Worm (Caenorhabditis elegans) whole organism, L1 larva: Measurements from ENCODE around the gene str-226.
A peak's percentile ranks its signal among the peaks of the same experiment; 100 is the strongest.
"Not testable (repeated sequence)": the region's sequence is repeated elsewhere in the genome, so short reads cannot be mapped to it uniquely, and the experiment has no call there.

Experiments
- C04F5.9 ChIP-seq: sonication (generic microtip); optimal IDR thresholded peaks from 2 replicates; lab custom pipeline; 2016; ENCODE audit warnings: missing genetic modification characterization, missing compliant biosample characterization
- C16A3.4 ChIP-seq: fragments of 150-350 bp; optimal IDR thresholded peaks from 2 replicates; lab custom pipeline; 2014; ENCODE audit warnings: missing biosample characterization, missing genetic modification characterization
- alr-1 ChIP-seq: fragments of 200-800 bp; sonication (Bioruptor generic); optimal IDR thresholded peaks from 2 replicates; lab custom pipeline; 2018; ENCODE audit warnings: borderline replicate concordance, mild to moderate bottlenecking, missing genetic modification characterization, missing compliant biosample characterization
- ama-1 ChIP-seq: fragments of 150-350 bp; optimal IDR thresholded peaks from 2 replicates; lab custom pipeline; 2014
- blmp-1 ChIP-seq: fragments of 150-350 bp; optimal IDR thresholded peaks from 2 replicates; lab custom pipeline; 2014; ENCODE audit warnings: missing biosample characterization, missing genetic modification characterization
- ceh-82 ChIP-seq, 3 experiments: fragments of 150-350 bp in 1 of 3; sonication (generic microtip) in 2 of 3; optimal IDR thresholded peaks; 2 replicates each; lab custom pipeline; 2014 to 2017; ENCODE audit warnings: missing biosample characterization in 3 of 3, missing genetic modification characterization in 3 of 3
- ceh-90 ChIP-seq: sonication (generic microtip); optimal IDR thresholded peaks from 2 replicates; lab custom pipeline; 2016; ENCODE audit warnings: missing genetic modification characterization, missing compliant biosample characterization
- ces-1 ChIP-seq: fragments of 150-350 bp; optimal IDR thresholded peaks from 2 replicates; lab custom pipeline; 2014; ENCODE audit warnings: missing biosample characterization, missing genetic modification reagents, missing genetic modification characterization
- dpl-1 ChIP-seq, 3 experiments: fragments of 150-350 bp in 2 of 3; sonication (generic microtip) in 1 of 3; optimal IDR thresholded peaks; 2 replicates each; lab custom pipeline; 2014 to 2017; ENCODE audit warnings: missing biosample characterization in 3 of 3, missing genetic modification characterization in 3 of 3, missing genetic modification reagents in 3 of 3
- egl-13 ChIP-seq: sonication (generic microtip); optimal IDR thresholded peaks from 2 replicates; lab custom pipeline; 2016; ENCODE audit warnings: missing genotype, missing genetic modification reagents, missing genetic modification characterization, missing compliant biosample characterization
- egl-27 ChIP-seq, 2 experiments: fragments of 150-350 bp in 1 of 2; sonication (generic microtip); optimal IDR thresholded peaks; 3 replicates each; lab custom pipeline; 2017 to 2018; ENCODE audit warnings: missing biosample characterization in 2 of 2, missing genetic modification characterization in 2 of 2, missing genetic modification reagents in 2 of 2
- elt-2 ChIP-seq: sonication (generic microtip); optimal IDR thresholded peaks from 2 replicates; lab custom pipeline; 2016; ENCODE audit warnings: missing genetic modification characterization, mild to moderate bottlenecking, inconsistent platforms, missing compliant biosample characterization, missing genetic modification reagents
- elt-3 ChIP-seq, 6 experiments: fragments of 150-350 bp in 1 of 6; sonication (generic microtip); optimal IDR thresholded peaks; 2 replicates each; lab custom pipeline; 2017 to 2018; ENCODE audit warnings: missing biosample characterization in 6 of 6, missing genetic modification characterization in 6 of 6, inconsistent platforms in 1 of 6
- ets-5 ChIP-seq: fragments of 200-800 bp; sonication (Bioruptor generic); IDR thresholded peaks from 2 replicates; pipeline ENCODE4 v1.3.6; 2022; ENCODE audit warnings: missing genetic modification characterization, missing compliant biosample characterization
- fkh-10 ChIP-seq: sonication (generic microtip); optimal IDR thresholded peaks from 2 replicates; lab custom pipeline; 2017; ENCODE audit warnings: missing biosample characterization, missing genetic modification reagents, missing genetic modification characterization
- hlh-17 ChIP-seq: fragments of 200-800 bp; sonication (Bioruptor generic); optimal IDR thresholded peaks from 2 replicates; lab custom pipeline; 2018; ENCODE audit warnings: missing genetic modification characterization, mild to moderate bottlenecking, missing compliant biosample characterization, moderate library complexity, borderline replicate concordance
- hlh-4 ChIP-seq: sonication (generic microtip); optimal IDR thresholded peaks from 2 replicates; lab custom pipeline; 2016; ENCODE audit warnings: mild to moderate bottlenecking, missing genetic modification characterization, missing compliant biosample characterization
- isw-1 ChIP-seq: fragments of 200-800 bp; sonication (Bioruptor generic); IDR thresholded peaks from 2 replicates; pipeline ENCODE4 v1.3.6; 2022; ENCODE audit warnings: missing genetic modification characterization, missing compliant biosample characterization
- lin-13 ChIP-seq: fragments of 150-350 bp; optimal IDR thresholded peaks from 2 replicates; lab custom pipeline; 2014; ENCODE audit warnings: missing biosample characterization, missing genetic modification reagents, missing genetic modification characterization
- lin-35 ChIP-seq, 2 experiments: fragments of 150-350 bp; optimal IDR thresholded peaks; 2 replicates each; lab custom pipeline; 2014; ENCODE audit warnings: missing biosample characterization in 2 of 2, missing genetic modification characterization in 2 of 2, missing genetic modification reagents in 2 of 2
- lir-3 ChIP-seq: sonication (generic microtip); optimal IDR thresholded peaks from 2 replicates; lab custom pipeline; 2016; ENCODE audit warnings: mild to moderate bottlenecking, missing genetic modification characterization, moderate library complexity, missing compliant biosample characterization; ENCODE audit not compliant: poor library complexity
- mab-9 ChIP-seq: fragments of 200-800 bp; sonication (Bioruptor generic); IDR thresholded peaks from 2 replicates; pipeline ENCODE4 v1.3.6; 2022; ENCODE audit warnings: missing genetic modification reagents, missing genetic modification characterization, missing compliant biosample characterization
- mep-1 ChIP-seq: fragments of 150-350 bp; optimal IDR thresholded peaks from 2 replicates; lab custom pipeline; 2014; ENCODE audit warnings: missing biosample characterization, missing genetic modification characterization
- nhr-12 ChIP-seq: sonication (generic microtip); optimal IDR thresholded peaks from 2 replicates; lab custom pipeline; 2017; ENCODE audit warnings: missing biosample characterization, missing genetic modification characterization
- nhr-20 ChIP-seq: sonication (generic microtip); optimal IDR thresholded peaks from 2 replicates; lab custom pipeline; 2016; ENCODE audit warnings: mild to moderate bottlenecking, missing genetic modification characterization, missing compliant biosample characterization
- nhr-237 ChIP-seq: fragments of 150-350 bp; optimal IDR thresholded peaks from 2 replicates; lab custom pipeline; 2014; ENCODE audit warnings: missing biosample characterization, missing genetic modification characterization
- nhr-77 ChIP-seq: fragments of 150-350 bp; optimal IDR thresholded peaks from 2 replicates; lab custom pipeline; 2014; ENCODE audit warnings: missing biosample characterization, missing genetic modification characterization
- nhr-84 ChIP-seq: sonication (generic microtip); optimal IDR thresholded peaks from 2 replicates; lab custom pipeline; 2017; ENCODE audit warnings: missing biosample characterization, missing genetic modification characterization
- nhr-85 ChIP-seq: sonication (generic microtip); peaks from one replicate; lab custom pipeline; 2016; ENCODE audit warnings: missing genetic modification characterization, inconsistent platforms, missing compliant biosample characterization
- nhr-90 ChIP-seq: sonication (generic microtip); optimal IDR thresholded peaks from 2 replicates; lab custom pipeline; 2016; ENCODE audit warnings: mild to moderate bottlenecking, missing genetic modification characterization, missing compliant biosample characterization; ENCODE audit not compliant: poor library complexity
- pqm-1 ChIP-seq: sonication (generic microtip); optimal IDR thresholded peaks from 3 replicates; lab custom pipeline; 2017; ENCODE audit warnings: missing biosample characterization, missing genetic modification characterization
- rnt-1 ChIP-seq: sonication (generic microtip); optimal IDR thresholded peaks from 2 replicates; lab custom pipeline; 2016; ENCODE audit warnings: mild to moderate bottlenecking, missing genetic modification characterization, moderate library complexity, missing compliant biosample characterization
- skn-1 ChIP-seq: fragments of 150-350 bp; optimal IDR thresholded peaks from 2 replicates; lab custom pipeline; 2014; ENCODE audit warnings: missing biosample characterization, missing genetic modification characterization
- snpc-4 ChIP-seq: fragments of 150-350 bp; optimal IDR thresholded peaks from 2 replicates; lab custom pipeline; 2014; ENCODE audit warnings: missing biosample characterization, missing genetic modification characterization
- snu-23 ChIP-seq: sonication (generic microtip); optimal IDR thresholded peaks from 2 replicates; lab custom pipeline; 2016; ENCODE audit warnings: missing genetic modification characterization, missing compliant biosample characterization
- tbx-2 ChIP-seq: sonication (generic microtip); optimal IDR thresholded peaks from 2 replicates; lab custom pipeline; 2016; ENCODE audit warnings: missing genetic modification characterization, missing compliant biosample characterization
- tlp-1 ChIP-seq: fragments of 150-350 bp; optimal IDR thresholded peaks from 2 replicates; lab custom pipeline; 2014; ENCODE audit warnings: missing biosample characterization, missing genetic modification characterization
- unc-130 ChIP-seq: fragments of 150-350 bp; optimal IDR thresholded peaks from 2 replicates; lab custom pipeline; 2017; ENCODE audit warnings: missing biosample characterization, missing genetic modification characterization, inconsistent platforms
- unc-30 ChIP-seq: sonication (generic microtip); optimal IDR thresholded peaks from 2 replicates; lab custom pipeline; 2017; ENCODE audit warnings: missing biosample characterization, missing genetic modification characterization
- unc-62 ChIP-seq: fragments of 150-350 bp; optimal IDR thresholded peaks from 2 replicates; lab custom pipeline; 2014; ENCODE audit warnings: missing biosample characterization, missing genetic modification reagents, missing genetic modification characterization
- zag-1 ChIP-seq: fragments of 150-350 bp; optimal IDR thresholded peaks from 2 replicates; lab custom pipeline; 2014; ENCODE audit warnings: missing biosample characterization, missing genetic modification characterization

str-226 gene

ce11 chrV:3505745-3506144, 6.7 kb upstream of the str-226 start:
- TF ChIP-seq unc-62 (GFP tag; lab: Kevin White, UChicago) (no peak), mab-9 (GFP tag; lab: Robert Waterston, UW) (no peak), nhr-12 (tag; lab: Kevin White, UChicago) (no peak), ets-5 (GFP tag; lab: Robert Waterston, UW) (no peak), nhr-237 (tag; lab: Kevin White, UChicago) (no peak), fkh-10 (GFP tag; lab: Kevin White, UChicago) (no peak), dpl-1 (GFP tag; optimal IDR thresholded peaks at IDR 0.05; lab: Kevin White, UChicago) (peak in 1 of 3 experiments; percentile 17), skn-1 (tag; lab: Kevin White, UChicago) (peak; percentile 40), zag-1 (tag; lab: Kevin White, UChicago) (no peak), lin-35 (GFP tag; optimal IDR thresholded peaks at IDR 0.05; lab: Kevin White, UChicago) (peak in 1 of 2 experiments; percentile 28), lin-13 (GFP tag; lab: Kevin White, UChicago) (no peak), snpc-4 (no peak), nhr-84 (tag; lab: Kevin White, UChicago) (no peak), blmp-1 (peak; percentile 86), nhr-77 (tag; lab: Kevin White, UChicago) (no peak), nhr-90 (tag; lab: Kevin White, UChicago) (peak; percentile 28), nhr-85 (tag; lab: Kevin White, UChicago) (peak; percentile 74), ces-1 (GFP tag; lab: Kevin White, UChicago) (no peak), C16A3.4 (tag; lab: Kevin White, UChicago) (no peak), tlp-1 (tag; lab: Kevin White, UChicago) (peak; percentile 48), C04F5.9 (tag; lab: Kevin White, UChicago) (no peak), rnt-1 (tag; lab: Kevin White, UChicago) (no peak), elt-3 (tag; optimal IDR thresholded peaks at IDR 0.05; lab: Kevin White, UChicago) (peak in 4 of 6 experiments; percentile 7 to 79 (median 54)), lir-3 (tag; lab: Kevin White, UChicago) (no peak), hlh-17 (no peak), unc-130 (tag; lab: Kevin White, UChicago) (no peak), hlh-4 (no peak), ceh-82 (tag; optimal IDR thresholded peaks at IDR 0.05; lab: Kevin White, UChicago) (no peak), mep-1 (peak; percentile 0), egl-27 (tag; optimal IDR thresholded peaks at IDR 0.05; lab: Kevin White, UChicago) (no peak), isw-1 (GFP tag; lab: Robert Waterston, UW) (no peak), nhr-20 (tag; lab: Kevin White, UChicago) (peak; percentile 84), ama-1 (no peak), elt-2 (peak; percentile 91), unc-30 (no peak), snu-23 (GFP tag; lab: Kevin White, UChicago) (no peak), ceh-90 (tag; lab: Kevin White, UChicago) (no peak), pqm-1 (tag; lab: Kevin White, UChicago) (peak; percentile 47)
- TF ChIP-seq, all 84 proteins: peak for 12

- TF ChIP-seq egl-13; C16A3.4 (tag; lab: Kevin White, UChicago); tbx-2 (tag; lab: Kevin White, UChicago): not testable (repeated sequence)
These were observed 6.2 kb upstream of the str-226 start, which contains the start of gene ugt-64 for ce11 chrV:3506252-3506651. TSS of gene ugt-64 (minus strand) at chrV:3506352.

- TF ChIP-seq pqm-1 (tag; lab: Kevin White, UChicago) (no peak), alr-1 (tag; lab: Kevin White, UChicago) (no peak)
- TF ChIP-seq, all 84 proteins: peak for 0
These were observed 4.8 kb upstream of the str-226 start, which contains the start of gene str-225 for ce11 chrV:3507691-3508090. TSS of gene str-225 (plus strand) at chrV:3507822.
